Fruit fly (Drosophila melanogaster) whole organism, embryonic: ENCODE data around the gene dachs.

Experiments
- Bgb ChIP-seq: fragments of 200-800 bp; sonication (Bioruptor generic); IDR thresholded peaks from 2 replicates; pipeline ENCODE4 v1.3.6; 2022; ENCODE audit warnings: missing biosample characterization, missing genetic modification characterization; ENCODE audit not compliant: partially characterized antibody
- CG8924 ChIP-seq: fragments of 200-800 bp; optimal IDR thresholded peaks from 3 replicates; lab custom pipeline; 2019; ENCODE audit warnings: missing biosample characterization, mild to moderate bottlenecking, missing genetic modification characterization, moderate library complexity
- HLHmδ ChIP-seq: fragments of 200-800 bp; sonication (Bioruptor generic); optimal IDR thresholded peaks from 2 replicates; lab custom pipeline; 2018; ENCODE audit warnings: missing biosample characterization, mild to moderate bottlenecking, missing genetic modification characterization, moderate library complexity
- bbx ChIP-seq: fragments of 200-800 bp; sonication (Bioruptor generic); IDR thresholded peaks from 2 replicates; pipeline ENCODE4 v1.3.6; 2022; ENCODE audit warnings: missing biosample characterization, missing genetic modification characterization; ENCODE audit not compliant: partially characterized antibody
- bowl ChIP-seq: fragments of 200-800 bp; sonication (Bioruptor generic); IDR thresholded peaks from 2 replicates; pipeline ENCODE4 v1.3.6; 2022; ENCODE audit warnings: missing biosample characterization, missing genetic modification characterization
- vfl ChIP-seq: fragments of 200-800 bp; sonication (Bioruptor generic); optimal IDR thresholded peaks from 2 replicates; lab custom pipeline; 2016; ENCODE audit warnings: missing biosample characterization, missing genetic modification characterization
- vnd ChIP-seq: fragments of 200-800 bp; sonication (Bioruptor generic); IDR thresholded peaks from 3 replicates; pipeline ENCODE4 v1.3.6; 2022; ENCODE audit warnings: missing biosample characterization, missing genetic modification characterization; ENCODE audit not compliant: partially characterized antibody

DNA sequence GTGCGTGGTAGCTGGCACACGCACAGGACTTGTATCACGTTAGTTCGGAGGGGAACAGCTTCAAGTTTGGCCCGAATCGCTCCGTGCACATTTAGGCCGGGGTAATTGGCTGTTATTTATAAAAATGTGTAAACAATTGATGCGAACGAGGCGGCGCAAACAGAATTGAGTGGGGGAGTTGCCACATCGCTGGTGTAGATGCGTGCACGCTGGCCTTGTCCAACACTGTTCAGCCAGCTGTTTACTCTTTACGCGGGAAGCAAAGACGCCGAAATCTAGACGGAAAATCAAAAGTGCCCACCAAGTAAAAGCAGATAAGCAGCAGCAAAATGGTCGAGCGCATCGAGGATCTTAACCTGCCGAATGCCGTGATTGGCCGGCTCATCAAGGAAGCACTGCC, 29.4 kb upstream of the dachs start, which contains the start of the genes D12 and Chrac-14:
- TF ChIP-seq vnd (no peak), HLHmδ (no peak), CG8924 (tag; lab: Kevin White, UChicago) (no peak), vfl (GFP tag; lab: Kevin White, UChicago) (no peak), bbx (no peak), Bgb (peak; percentile 9; the same call in 1 of the 2 replicates), bowl (GFP tag; lab: Robert Waterston, UW) (no peak)
